Fruit fly (Drosophila melanogaster): Measurements from ENCODE around the gene CG15892.
A peak's percentile ranks its signal among the peaks of the same experiment; 100 is the strongest.

The CG15892 gene

dm6 chrX:6339970-6340548 is 45.9 kb upstream of the CG15892 start (continued):
- TF ChIP-seq vfl (GFP tag; optimal IDR thresholded peaks at IDR 0.05) (peak; percentile 12), CG12299 (tag; optimal IDR thresholded peaks at IDR 0.05) (peak; percentile 23), CG9797 (GFP tag; optimal IDR thresholded peaks at IDR 0.05) (no peak), Camta (GFP tag; optimal IDR thresholded peaks at IDR 0.05) (peak; percentile 37), gcm (GFP tag; optimal IDR thresholded peaks at IDR 0.05) (peak; percentile 24), al (GFP tag; IDR thresholded peaks at IDR 0.05) (peak; percentile 41; the same call in 1 of the 2 replicates), cg (GFP tag; optimal IDR thresholded peaks at IDR 0.05) (no peak), CG3847 (GFP tag; IDR thresholded peaks at IDR 0.05) (peak; percentile 45), gfzf (GFP tag; optimal IDR thresholded peaks at IDR 0.05) (no peak), pfk (GFP tag; optimal IDR thresholded peaks at IDR 0.05) (no peak), tap (tag; optimal IDR thresholded peaks at IDR 0.05) (peak; percentile 53), CG14965 (GFP tag; optimal IDR thresholded peaks at IDR 0.05; ENCODE audit: borderline replicate concordance) (no peak), CG18599 (GFP tag; optimal IDR thresholded peaks at IDR 0.05) (peak; percentile 47), kni (GFP tag; optimal IDR thresholded peaks at IDR 0.05) (no peak), CG12071 (GFP tag; optimal IDR thresholded peaks at IDR 0.05) (peak; percentile 38), ERR (GFP tag; optimal IDR thresholded peaks at IDR 0.05) (no peak), Nf-YC (tag; optimal IDR thresholded peaks at IDR 0.05) (no peak), CG2199 (GFP tag; IDR thresholded peaks at IDR 0.05) (no peak), pros (GFP tag; optimal IDR thresholded peaks at IDR 0.05) (no peak), nom (GFP tag; optimal IDR thresholded peaks at IDR 0.05) (no peak), ems (GFP tag; optimal IDR thresholded peaks at IDR 0.05) (peak; percentile 43), Myb (GFP tag; optimal IDR thresholded peaks at IDR 0.05) (no peak), ATbp (GFP tag; optimal IDR thresholded peaks at IDR 0.05) (peak; percentile 65), CG11723 (GFP tag; optimal IDR thresholded peaks at IDR 0.05) (no peak), ssp (GFP tag; IDR thresholded peaks at IDR 0.05) (peak; percentile 57), CG10543 (GFP tag; optimal IDR thresholded peaks at IDR 0.05) (no peak), Sox102F (GFP tag; optimal IDR thresholded peaks at IDR 0.05) (peak; percentile 72), CG5245 (GFP tag; optimal IDR thresholded peaks at IDR 0.05) (no peak), CG2889 (GFP tag; IDR thresholded peaks at IDR 0.05) (peak; percentile 57; the same call in 1 of the 3 replicates), btn (GFP tag; optimal IDR thresholded peaks at IDR 0.05) (no peak), CG31441 (GFP tag; IDR thresholded peaks at IDR 0.05) (no peak), maf-S (GFP tag; optimal IDR thresholded peaks at IDR 0.05) (peak; percentile 17), rib (GFP tag; IDR thresholded peaks at IDR 0.05) (peak; percentile 25; the same call in 1 of the 2 replicates), psq (GFP tag; optimal IDR thresholded peaks at IDR 0.05) (peak; percentile 93), sob (GFP tag; IDR thresholded peaks at IDR 0.05) (peak; percentile 47; the same call in 1 of the 2 replicates), chif (GFP tag; optimal IDR thresholded peaks at IDR 0.05) (peak; percentile 3 to 25), en (GFP tag; optimal IDR thresholded peaks at IDR 0.05) (no peak), insv (GFP tag; optimal IDR thresholded peaks at IDR 0.05) (no peak), slp2 (GFP tag; optimal IDR thresholded peaks at IDR 0.05) (no peak), CG4730 (GFP tag; IDR thresholded peaks at IDR 0.05) (no peak), pnt (GFP tag; optimal IDR thresholded peaks at IDR 0.05) (peak; percentile 34), gt (GFP tag; IDR thresholded peaks at IDR 0.05) (peak; percentile 10; the same call in 1 of the 2 replicates), Tbp (GFP tag; optimal IDR thresholded peaks at IDR 0.05) (no peak), E2f2 (GFP tag; IDR thresholded peaks at IDR 0.05) (no peak), CG31224 (GFP tag; IDR thresholded peaks at IDR 0.05) (no peak; the same call in 1 of the 2 replicates), Bteb2 (GFP tag; optimal IDR thresholded peaks at IDR 0.05) (peak; percentile 6), Poxn (GFP tag; IDR thresholded peaks at IDR 0.05) (no peak), Lim3 (GFP tag; IDR thresholded peaks at IDR 0.05) (no peak), CG2116 (GFP tag; optimal IDR thresholded peaks at IDR 0.05) (no peak), Dp (GFP tag; optimal IDR thresholded peaks at IDR 0.05) (no peak), CG9932 (GFP tag; IDR thresholded peaks at IDR 0.05) (peak; percentile 64)
